Worm (Caenorhabditis elegans): Measurements from ENCODE around the gene C25F9.15.

ce11 chrV:19400619-19401018 lies 17.3 kb upstream of the C25F9.15 start, which contains the start of gene srw-86:
- TF ChIP-seq cog-1 (tag; optimal IDR thresholded peaks at IDR 0.05) (no peak), T22C8.4 (GFP tag; IDR thresholded peaks at IDR 0.05) (no peak)

Measured in whole organism, midembryonic.